Fruit fly (Drosophila melanogaster): ENCODE measurements around the gene Zaf1.
A peak's percentile ranks its signal among the peaks of the same experiment; 100 is the strongest.

dm6 chr3R:11661712-11662111 is 36.3 kb upstream of the Zaf1 start:
- no peak for TF ChIP-seq CG7045 (GFP tag; optimal IDR thresholded peaks at IDR 0.05)
- no peak for TF ChIP-seq tj (GFP tag; optimal IDR thresholded peaks at IDR 0.05)
- TF ChIP-seq pad (GFP tag; optimal IDR thresholded peaks at IDR 0.05) = no peak
- no peak for TF ChIP-seq cic (GFP tag; optimal IDR thresholded peaks at IDR 0.05)
- no peak for TF ChIP-seq CG5204 (GFP tag; optimal IDR thresholded peaks at IDR 0.05)
- no peak for TF ChIP-seq CG12768 (GFP tag; optimal IDR thresholded peaks at IDR 0.05)
- no peak for TF ChIP-seq CG11617 (GFP tag; optimal IDR thresholded peaks at IDR 0.05)
- TF ChIP-seq CG1620 (GFP tag; optimal IDR thresholded peaks at IDR 0.05) = no peak
- TF ChIP-seq kay (GFP tag; ENCODE audit: borderline replicate concordance) = no peak
- no peak for TF ChIP-seq ovo (GFP tag; optimal IDR thresholded peaks at IDR 0.05)
- TF ChIP-seq bab1 (GFP tag; optimal IDR thresholded peaks at IDR 0.05) = peak; percentile 77

All from whole organism, adult.